Worm (Caenorhabditis elegans) whole organism, mixed stage, embryonic: ENCODE results near the gene dgk-4.

Experiments used
- lsy-2 ChIP-seq: fragments of 150-350 bp; optimal IDR thresholded peaks from 2 replicates; lab custom pipeline; 2014; ENCODE audit warnings: missing biosample characterization, missing genetic modification characterization
- nhr-12 ChIP-seq: fragments of 150-350 bp; optimal IDR thresholded peaks from 2 replicates; lab custom pipeline; 2014; ENCODE audit warnings: missing biosample characterization, missing genetic modification characterization
- nhr-2 ChIP-seq: fragments of 150-350 bp; optimal IDR thresholded peaks from 2 replicates; lab custom pipeline; 2014; ENCODE audit warnings: missing biosample characterization, missing genetic modification characterization
- nhr-76 ChIP-seq: sonication (generic microtip); optimal IDR thresholded peaks from 2 replicates; lab custom pipeline; 2017; ENCODE audit warnings: missing biosample characterization, missing genetic modification characterization
- snpc-4 ChIP-seq: fragments of 150-350 bp; optimal IDR thresholded peaks from 2 replicates; lab custom pipeline; 2014; ENCODE audit warnings: missing biosample characterization, missing genetic modification characterization
- ztf-11 ChIP-seq: fragments of 150-350 bp; optimal IDR thresholded peaks from 2 replicates; lab custom pipeline; 2014; ENCODE audit warnings: missing biosample characterization, missing genetic modification characterization

- no peak for TF ChIP-seq ztf-11 (tag; lab: Kevin White, UChicago)
- no peak for TF ChIP-seq nhr-2 (tag; lab: Kevin White, UChicago)
- TF ChIP-seq nhr-12 (tag; lab: Kevin White, UChicago), result no peak
- TF ChIP-seq nhr-76 (tag; lab: Kevin White, UChicago), result no peak
- no peak for TF ChIP-seq lsy-2
- TF ChIP-seq snpc-4, result no peak
Observed at ce11 chrIV:8585076-8586033, 45.8 kb upstream of the dgk-4 start, which contains the start of gene catp-7.
